Fruit fly (Drosophila melanogaster): ENCODE data around the gene CG17026.
A peak's percentile ranks its signal among the peaks of the same experiment; 100 is the strongest.

The CG17026 gene

dm6 chr3L:15977565-15977964 is 2.4 kb downstream of the CG17026 start (continued):
- peak; percentile 37; the same call in 2 of the 3 replicates for TF ChIP-seq H15 (GFP tag; IDR thresholded peaks at IDR 0.05)
- 0 out of 2 replicates have a peak, but pooled peaks have one; percentile 22 for TF ChIP-seq Gsc (GFP tag; IDR thresholded peaks at IDR 0.05)
- TF ChIP-seq E2f1 (GFP tag; IDR thresholded peaks at IDR 0.05), result peak; percentile 59; the same call in 1 of the 2 replicates
- peak; percentile 49 for TF ChIP-seq CG1233 (GFP tag; optimal IDR thresholded peaks at IDR 0.05)
- peak; percentile 25; the same call in 1 of the 2 replicates for TF ChIP-seq CG11085 (GFP tag; IDR thresholded peaks at IDR 0.05)
- peak; percentile 51 for TF ChIP-seq CG15514 (GFP tag; optimal IDR thresholded peaks at IDR 0.05)
- TF ChIP-seq Rx (GFP tag; IDR thresholded peaks at IDR 0.05), result peak; percentile 27; the same call in 1 of the 2 replicates
- TF ChIP-seq ems (GFP tag; optimal IDR thresholded peaks at IDR 0.05), result peak; percentile 21
- peak; percentile 67; the same call in 2 of the 3 replicates for TF ChIP-seq CG34422 (GFP tag; IDR thresholded peaks at IDR 0.05)
- peak; percentile 28 for TF ChIP-seq CG10209 (GFP tag; optimal IDR thresholded peaks at IDR 0.05)
- peak; percentile 58; the same call in 1 of the 3 replicates for TF ChIP-seq Dbx (GFP tag; IDR thresholded peaks at IDR 0.05)
- TF ChIP-seq CG10366 (GFP tag; IDR thresholded peaks at IDR 0.05), result 0 out of 2 replicates have a peak, but pooled peaks have one; percentile 42
- peak; percentile 72 for TF ChIP-seq CG18599 (GFP tag; optimal IDR thresholded peaks at IDR 0.05)
- peak; percentile 21 for TF ChIP-seq mam (GFP tag; optimal IDR thresholded peaks at IDR 0.05)
- peak; percentile 74 for TF ChIP-seq CG32532 (GFP tag; IDR thresholded peaks at IDR 0.05)
- TF ChIP-seq CG9727 (GFP tag; optimal IDR thresholded peaks at IDR 0.05), result peak; percentile 54
- peak; percentile 41 for TF ChIP-seq CG8924 (tag; optimal IDR thresholded peaks at IDR 0.05)
- TF ChIP-seq Opbp (GFP tag; IDR thresholded peaks at IDR 0.05; ENCODE audit: partially characterized antibody), result no peak
- peak; percentile 50 for TF ChIP-seq Aef1 (GFP tag; IDR thresholded peaks at IDR 0.05)
- TF ChIP-seq CG4617 (GFP tag; optimal IDR thresholded peaks at IDR 0.05; ENCODE audit: borderline replicate concordance), result no peak
- TF ChIP-seq CG7372 (GFP tag; IDR thresholded peaks at IDR 0.05), result peak; percentile 62
- TF ChIP-seq CG3847 (GFP tag; IDR thresholded peaks at IDR 0.05), result no peak
- peak; percentile 52; the same call in 1 of the 2 replicates for TF ChIP-seq Atf6 (GFP tag; IDR thresholded peaks at IDR 0.05)
- TF ChIP-seq otp (GFP tag; IDR thresholded peaks at IDR 0.05), result no peak
- peak; percentile 20 for TF ChIP-seq CoRest (tag; optimal IDR thresholded peaks at IDR 0.05)
- TF ChIP-seq HHEX (GFP tag; optimal IDR thresholded peaks at IDR 0.05), result peak; percentile 49
- peak; percentile 44 for TF ChIP-seq grau (tag; optimal IDR thresholded peaks at IDR 0.05)
- peak; percentile 63 for TF ChIP-seq CG2120 (GFP tag; optimal IDR thresholded peaks at IDR 0.05)
- no peak for TF ChIP-seq NfI (GFP tag; optimal IDR thresholded peaks at IDR 0.05)
- TF ChIP-seq tx (GFP tag; optimal IDR thresholded peaks at IDR 0.05), result no peak
- TF ChIP-seq CG7839 (tag; optimal IDR thresholded peaks at IDR 0.05), result peak; percentile 75
- peak; percentile 46; the same call in 1 of the 2 replicates for TF ChIP-seq CG17328 (GFP tag; IDR thresholded peaks at IDR 0.05)
- TF ChIP-seq CTCF (GFP tag; optimal IDR thresholded peaks at IDR 0.05), result no peak
- peak; percentile 33 for TF ChIP-seq scrt (GFP tag; optimal IDR thresholded peaks at IDR 0.05)
- TF ChIP-seq ERR (GFP tag; optimal IDR thresholded peaks at IDR 0.05), result no peak
- TF ChIP-seq Bdp1 (GFP tag; optimal IDR thresholded peaks at IDR 0.05), result no peak
- TF ChIP-seq CG12104 (GFP tag; optimal IDR thresholded peaks at IDR 0.05), result peak; percentile 12
- peak; percentile 79 for TF ChIP-seq vvl (GFP tag; IDR thresholded peaks at IDR 0.05)
- TF ChIP-seq jumu (GFP tag; optimal IDR thresholded peaks at IDR 0.05), result no peak
- TF ChIP-seq dmrt99B (tag; optimal IDR thresholded peaks at IDR 0.05), result peak; percentile 72
- peak; percentile 47 for TF ChIP-seq lilli (GFP tag; optimal IDR thresholded peaks at IDR 0.05)
- TF ChIP-seq zen (tag; optimal IDR thresholded peaks at IDR 0.05), result no peak
- TF ChIP-seq phol (tag; optimal IDR thresholded peaks at IDR 0.05), result peak; percentile 56
- peak; percentile 66 for TF ChIP-seq CG14441 (GFP tag; IDR thresholded peaks at IDR 0.05)
- peak; percentile 76 for TF ChIP-seq Awh (GFP tag; IDR thresholded peaks at IDR 0.05)
- no peak for TF ChIP-seq az2 (GFP tag; optimal IDR thresholded peaks at IDR 0.05)
- TF ChIP-seq Nf-YC (tag; optimal IDR thresholded peaks at IDR 0.05), result peak; percentile 11
- peak; percentile 45; the same call in 1 of the 2 replicates for TF ChIP-seq ranshi (GFP tag; IDR thresholded peaks at IDR 0.05)
- peak; percentile 56 for TF ChIP-seq Asciz (GFP tag; optimal IDR thresholded peaks at IDR 0.05)
- TF ChIP-seq danr (GFP tag; IDR thresholded peaks at IDR 0.05), result peak; percentile 31; the same call in 1 of the 2 replicates
- peak; percentile 26 for TF ChIP-seq ATbp (GFP tag; optimal IDR thresholded peaks at IDR 0.05)

All from whole organism, embryonic.